Worm (Caenorhabditis elegans) whole organism, L4 larva: ENCODE results near the gene F35A5.8.

Experiments used
- F10B5.3 ChIP-seq: sonication (generic microtip); optimal IDR thresholded peaks from 2 replicates; lab custom pipeline; 2016; ENCODE audit warnings: mild to moderate bottlenecking, missing genetic modification characterization, missing compliant biosample characterization
- F26F4.8 ChIP-seq: fragments of 200-800 bp; sonication (Bioruptor generic); conservative IDR thresholded peaks from 2 replicates; pipeline ENCODE4 v1.3.6; 2022; ENCODE audit warnings: missing genetic modification characterization, missing compliant biosample characterization
- T20F7.1 ChIP-seq: fragments of 200-800 bp; sonication (Bioruptor generic); optimal IDR thresholded peaks from 2 replicates; lab custom pipeline; 2018; ENCODE audit warnings: mild to moderate bottlenecking, missing genetic modification characterization, missing compliant biosample characterization
- T26A8.4 ChIP-seq: fragments of 200-800 bp; sonication (Bioruptor generic); IDR thresholded peaks from 2 replicates; pipeline ENCODE4 v1.3.6; 2022; ENCODE audit warnings: missing genetic modification characterization, missing compliant biosample characterization
- Y48G9A.11 ChIP-seq: fragments of 200-800 bp; sonication (Bioruptor generic); IDR thresholded peaks from 2 replicates; pipeline ENCODE4 v1.3.6; 2022; ENCODE audit warnings: missing genetic modification reagents, missing genetic modification characterization, missing compliant biosample characterization
- aha-1 ChIP-seq: fragments of 150-350 bp; peaks from one replicate; lab custom pipeline; 2014; ENCODE audit warnings: missing biosample characterization, missing genetic modification characterization
- arid-1 ChIP-seq: fragments of 200-800 bp; sonication (Bioruptor generic); conservative IDR thresholded peaks from 2 replicates; pipeline ENCODE4 v1.3.6; 2022; ENCODE audit warnings: missing genetic modification reagents, missing genetic modification characterization, missing compliant biosample characterization
- ceh-28 ChIP-seq: fragments of 150-350 bp; optimal IDR thresholded peaks from 2 replicates; lab custom pipeline; 2014; ENCODE audit warnings: missing biosample characterization, missing genetic modification reagents, missing genetic modification characterization
- ceh-82 ChIP-seq: sonication (generic microtip); optimal IDR thresholded peaks from 2 replicates; lab custom pipeline; 2017; ENCODE audit warnings: missing biosample characterization, missing genetic modification characterization
- cey-2 ChIP-seq: sonication (generic microtip); optimal IDR thresholded peaks from 3 replicates; lab custom pipeline; 2017; ENCODE audit warnings: missing genetic modification characterization, mild to moderate bottlenecking, missing compliant biosample characterization, antibody characterized with exemption, borderline replicate concordance; ENCODE audit not compliant: insufficient read depth
- ctbp-1 ChIP-seq: fragments of 200-800 bp; sonication (Bioruptor generic); IDR thresholded peaks from 2 replicates; pipeline ENCODE4 v1.3.6; 2022; ENCODE audit warnings: missing genetic modification reagents, missing genetic modification characterization, missing compliant biosample characterization
- daf-16 ChIP-seq, 3 experiments: sonication (generic microtip); optimal IDR thresholded peaks; 2 replicates each; lab custom pipeline; 2016 to 2017; ENCODE audit warnings: missing genetic modification characterization in 3 of 3, missing genetic modification reagents in 3 of 3, mild to moderate bottlenecking in 2 of 3, missing compliant biosample characterization in 2 of 3, missing biosample characterization in 1 of 3, moderate library complexity in 1 of 3
- daf-19 ChIP-seq: fragments of 200-800 bp; sonication (Bioruptor generic); conservative IDR thresholded peaks from 2 replicates; pipeline ENCODE4 v1.3.6; 2022; ENCODE audit warnings: missing genetic modification characterization, missing compliant biosample characterization
- dmd-6 ChIP-seq: fragments of 200-800 bp; sonication (Bioruptor generic); IDR thresholded peaks from 2 replicates; pipeline ENCODE4 v1.3.6; 2022; ENCODE audit warnings: missing genetic modification reagents, missing genetic modification characterization, missing compliant biosample characterization
- dmd-9 ChIP-seq: fragments of 200-800 bp; sonication (Bioruptor generic); IDR thresholded peaks from 2 replicates; pipeline ENCODE4 v1.3.6; 2022; ENCODE audit warnings: missing genetic modification reagents, missing genetic modification characterization, missing compliant biosample characterization
- dpl-1 ChIP-seq: fragments of 150-350 bp; optimal IDR thresholded peaks from 2 replicates; lab custom pipeline; 2014; ENCODE audit warnings: missing biosample characterization, missing genetic modification reagents, missing genetic modification characterization
- duxl-1 ChIP-seq: sonication (generic microtip); optimal IDR thresholded peaks from 2 replicates; lab custom pipeline; 2016; ENCODE audit warnings: mild to moderate bottlenecking, missing genetic modification characterization, moderate library complexity, missing compliant biosample characterization; ENCODE audit not compliant: poor library complexity
- dve-1 ChIP-seq: sonication (generic microtip); optimal IDR thresholded peaks from 2 replicates; lab custom pipeline; 2017; ENCODE audit warnings: antibody characterized with exemption, mild to moderate bottlenecking, missing genetic modification characterization, missing compliant biosample characterization; ENCODE audit not compliant: insufficient read depth
- egl-27 ChIP-seq: sonication (generic microtip); optimal IDR thresholded peaks from 3 replicates; lab custom pipeline; 2017; ENCODE audit warnings: missing biosample characterization, missing genetic modification reagents, missing genetic modification characterization
- egl-43 ChIP-seq: fragments of 200-800 bp; sonication (Bioruptor generic); IDR thresholded peaks from 2 replicates; pipeline ENCODE4 v1.3.6; 2022; ENCODE audit warnings: missing genetic modification reagents, missing genetic modification characterization, missing compliant biosample characterization
- fkh-10 ChIP-seq: fragments of 150-350 bp; optimal IDR thresholded peaks from 2 replicates; lab custom pipeline; 2014; ENCODE audit warnings: missing biosample characterization, missing genetic modification reagents, missing genetic modification characterization
- gei-8 ChIP-seq: fragments of 200-800 bp; sonication (Bioruptor generic); optimal IDR thresholded peaks from 2 replicates; lab custom pipeline; 2018; ENCODE audit warnings: mild to moderate bottlenecking, missing genetic modification characterization, missing compliant biosample characterization
- hif-1 ChIP-seq, 2 experiments: sonication (generic microtip); optimal IDR thresholded peaks; 2 replicates each; lab custom pipeline; 2016 to 2017; ENCODE audit warnings: missing compliant biosample characterization in 2 of 2, missing genetic modification characterization in 2 of 2, missing genetic modification reagents in 2 of 2, missing genotype in 2 of 2, mild to moderate bottlenecking in 1 of 2
- hlh-11 ChIP-seq: fragments of 200-800 bp; sonication (Bioruptor generic); optimal IDR thresholded peaks from 2 replicates; lab custom pipeline; 2018; ENCODE audit warnings: mild to moderate bottlenecking, missing genetic modification characterization, missing compliant biosample characterization
- hlh-30 ChIP-seq: sonication (generic microtip); optimal IDR thresholded peaks from 2 replicates; lab custom pipeline; 2017; ENCODE audit warnings: antibody characterized with exemption, mild to moderate bottlenecking, missing genetic modification characterization, missing compliant biosample characterization; ENCODE audit not compliant: insufficient read depth
- hmg-1.1 ChIP-seq: fragments of 200-800 bp; sonication (Bioruptor generic); IDR thresholded peaks from 2 replicates; pipeline ENCODE4 v1.3.6; 2022; ENCODE audit warnings: missing genetic modification reagents, missing genetic modification characterization, missing compliant biosample characterization
- lin-1 ChIP-seq: fragments of 200-800 bp; sonication (Bioruptor generic); IDR thresholded peaks from 2 replicates; pipeline ENCODE4 v1.3.6; 2022; ENCODE audit warnings: missing genetic modification reagents, missing genetic modification characterization, missing compliant biosample characterization
- lin-13 ChIP-seq: fragments of 150-350 bp; optimal IDR thresholded peaks from 2 replicates; lab custom pipeline; 2014; ENCODE audit warnings: missing biosample characterization, missing genetic modification reagents, missing genetic modification characterization
- lin-38 ChIP-seq: fragments of 200-800 bp; sonication (Bioruptor generic); IDR thresholded peaks from 2 replicates; pipeline ENCODE4 v1.3.6; 2022; ENCODE audit warnings: missing genetic modification reagents, missing genetic modification characterization, missing compliant biosample characterization
- lin-39 ChIP-seq: fragments of 150-350 bp; optimal IDR thresholded peaks from 2 replicates; lab custom pipeline; 2014; ENCODE audit warnings: missing biosample characterization, missing genetic modification reagents, missing genetic modification characterization
- lsy-2 ChIP-seq, 2 experiments: fragments of 150-350 bp in 1 of 2; sonication (generic microtip) in 1 of 2; optimal IDR thresholded peaks; 2 replicates each; lab custom pipeline; 2014 to 2017; ENCODE audit warnings: missing biosample characterization in 2 of 2, missing genetic modification characterization in 2 of 2
- mdl-1 ChIP-seq, 2 experiments: fragments of 150-350 bp in 1 of 2; sonication (generic microtip) in 1 of 2; optimal IDR thresholded peaks; 2 replicates each; lab custom pipeline; 2014 to 2017; ENCODE audit warnings: missing biosample characterization in 2 of 2, missing genetic modification characterization in 2 of 2
- mep-1 ChIP-seq: fragments of 150-350 bp; sonication (generic microtip); optimal IDR thresholded peaks from 3 replicates; lab custom pipeline; 2014; ENCODE audit warnings: missing biosample characterization, missing genetic modification characterization
- mxl-3 ChIP-seq: fragments of 200-800 bp; sonication (Bioruptor generic); optimal IDR thresholded peaks from 2 replicates; lab custom pipeline; 2018; ENCODE audit warnings: mild to moderate bottlenecking, missing genetic modification characterization, missing compliant biosample characterization
- nhr-11 ChIP-seq: fragments of 150-350 bp; optimal IDR thresholded peaks from 2 replicates; lab custom pipeline; 2014; ENCODE audit warnings: missing biosample characterization, missing genetic modification characterization
- nhr-111 ChIP-seq: fragments of 200-800 bp; sonication (Bioruptor generic); optimal IDR thresholded peaks from 2 replicates; lab custom pipeline; 2018; ENCODE audit warnings: mild to moderate bottlenecking, missing genetic modification characterization, missing compliant biosample characterization
- nhr-28 ChIP-seq: fragments of 150-350 bp; optimal IDR thresholded peaks from 2 replicates; lab custom pipeline; 2014; ENCODE audit warnings: missing biosample characterization, missing genetic modification characterization
- nhr-42 ChIP-seq: fragments of 200-800 bp; sonication (Bioruptor generic); IDR thresholded peaks from 2 replicates; pipeline ENCODE4 v1.3.6; 2022; ENCODE audit warnings: missing genetic modification characterization, missing compliant biosample characterization
- nhr-48 ChIP-seq: sonication (generic microtip); optimal IDR thresholded peaks from 2 replicates; lab custom pipeline; 2016; ENCODE audit warnings: mild to moderate bottlenecking, missing genetic modification characterization, missing compliant biosample characterization
- nhr-6 ChIP-seq: fragments of 150-350 bp; optimal IDR thresholded peaks from 2 replicates; lab custom pipeline; 2014; ENCODE audit warnings: missing biosample characterization, missing genetic modification characterization
- nhr-76 ChIP-seq: fragments of 150-350 bp; optimal IDR thresholded peaks from 2 replicates; lab custom pipeline; 2014; ENCODE audit warnings: missing biosample characterization, missing genetic modification characterization
- nhr-77 ChIP-seq: fragments of 150-350 bp; optimal IDR thresholded peaks from 2 replicates; lab custom pipeline; 2014; ENCODE audit warnings: missing biosample characterization, missing genetic modification characterization
- pha-4 ChIP-seq, 2 experiments: fragments of 150-350 bp in 1 of 2; fragments of 200-800 bp in 1 of 2; sonication (Bioruptor generic) in 1 of 2; IDR thresholded peaks in 1 of 2; optimal IDR thresholded peaks in 1 of 2; 2 replicates each; pipeline versions ENCODE4 v1.3.6 to Lab custom; 2014 to 2022; ENCODE audit warnings: missing genetic modification characterization in 2 of 2, missing genetic modification reagents in 2 of 2, missing biosample characterization in 1 of 2, missing compliant biosample characterization in 1 of 2
- php-3 ChIP-seq: fragments of 200-800 bp; sonication (Bioruptor generic); IDR thresholded peaks from 2 replicates; pipeline ENCODE4 v1.3.6; 2022; ENCODE audit warnings: missing genetic modification reagents, missing genetic modification characterization, missing compliant biosample characterization
- rbr-2 ChIP-seq: sonication (generic microtip); optimal IDR thresholded peaks from 2 replicates; lab custom pipeline; 2016; ENCODE audit warnings: missing genotype, missing genetic modification characterization, missing compliant biosample characterization
- set-16 ChIP-seq: fragments of 200-800 bp; sonication (Bioruptor generic); IDR thresholded peaks from 2 replicates; pipeline ENCODE4 v1.3.6; 2022; ENCODE audit warnings: missing genetic modification reagents, missing genetic modification characterization, missing compliant biosample characterization
- spr-1 ChIP-seq: sonication (generic microtip); optimal IDR thresholded peaks from 2 replicates; lab custom pipeline; 2016; ENCODE audit warnings: mild to moderate bottlenecking, missing genetic modification characterization, missing compliant biosample characterization
- unc-62 ChIP-seq, 3 experiments: fragments of 150-350 bp in 1 of 3; sonication (generic microtip); optimal IDR thresholded peaks in 2 of 3; peaks in 1 of 3; 1 replicate in 1 of 3; 2 replicates in 2 of 3; lab custom pipeline; 2014 to 2017; ENCODE audit warnings: missing biosample characterization in 3 of 3, missing genetic modification characterization in 3 of 3, missing genetic modification reagents in 3 of 3, missing genotype in 1 of 3
- ztf-7 ChIP-seq: fragments of 150-350 bp; optimal IDR thresholded peaks from 2 replicates; lab custom pipeline; 2014; ENCODE audit warnings: missing biosample characterization, missing genetic modification characterization

Gene F35A5.8

DNA sequence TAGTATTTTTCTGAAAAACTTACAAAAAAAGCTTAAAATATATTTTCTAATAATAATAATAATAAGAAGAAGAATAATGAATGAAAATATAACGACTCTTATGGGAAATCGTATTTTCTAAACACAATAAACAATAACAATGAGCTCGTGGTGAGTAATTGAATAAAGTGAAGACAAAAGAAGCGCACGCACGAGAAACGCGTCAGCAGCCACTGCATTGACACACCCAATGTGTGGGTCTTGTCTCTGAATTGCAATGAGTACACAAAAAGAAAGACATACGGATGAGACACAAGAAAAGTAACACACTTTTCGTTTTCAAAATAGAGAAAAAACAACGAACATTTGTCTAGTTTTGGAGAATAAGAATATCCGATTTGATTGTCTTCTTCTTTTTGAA, at the start of gene F35A5.8:
TSS of gene F35A5.8 (minus strand) at position 151 of the 400 bp plus-strand sequence.
- TF ChIP-seq nhr-6 (tag; lab: Kevin White, UChicago) (peak; percentile 4), lsy-2 (tag; optimal IDR thresholded peaks at IDR 0.05; lab: Kevin White, UChicago) (peak in 1 of 2 experiments; percentile 28), pha-4 (GFP tag; IDR thresholded peaks at IDR 0.05; lab: Robert Waterston, UW) (no peak), pha-4 (tag; optimal IDR thresholded peaks at IDR 0.05; lab: Kevin White, UChicago) (peak; percentile 89), ctbp-1 (GFP tag; lab: Robert Waterston, UW) (peak; percentile 79), hlh-11 (tag; lab: Kevin White, UChicago) (peak; percentile 74), egl-43 (no peak), F26F4.8 (GFP tag; lab: Robert Waterston, UW) (no peak), nhr-11 (tag; lab: Kevin White, UChicago) (peak; percentile 36), aha-1 (tag; lab: Kevin White, UChicago) (peak; percentile 96), T26A8.4 (GFP tag; lab: Robert Waterston, UW) (peak; percentile 71), lin-38 (GFP tag; lab: Robert Waterston, UW) (no peak), nhr-48 (tag; lab: Kevin White, UChicago) (peak; percentile 34), mxl-3 (peak; percentile 25), ceh-82 (tag; lab: Kevin White, UChicago) (no peak), ceh-28 (tag; lab: Kevin White, UChicago) (no peak), nhr-111 (GFP tag; lab: Kevin White, UChicago) (no peak), Y48G9A.11 (GFP tag; lab: Robert Waterston, UW) (no peak), mep-1 (peak; percentile 86), T20F7.1 (no peak), lin-39 (tag; lab: Kevin White, UChicago) (no peak), dve-1 (peak; percentile 86), hlh-30 (tag; lab: Kevin White, UChicago) (peak; percentile 63), hif-1 (tag; optimal IDR thresholded peaks at IDR 0.05; lab: Kevin White, UChicago) (peak in 1 of 2 experiments; percentile 19), dmd-6 (GFP tag; lab: Robert Waterston, UW) (peak; percentile 48), lin-13 (GFP tag; lab: Kevin White, UChicago) (peak; percentile 72), daf-19 (GFP tag; lab: Robert Waterston, UW) (no peak), spr-1 (peak; percentile 16), duxl-1 (peak; percentile 61), nhr-77 (tag; lab: Kevin White, UChicago) (peak; percentile 25), lin-1 (GFP tag; lab: Robert Waterston, UW) (no peak), ztf-7 (tag; lab: Kevin White, UChicago) (peak; percentile 75), dmd-9 (GFP tag; lab: Robert Waterston, UW) (0 out of 2 replicates have a peak, but pooled peaks have one; percentile 45), nhr-28 (tag; lab: Kevin White, UChicago) (peak; percentile 58), egl-27 (tag; lab: Kevin White, UChicago) (no peak), set-16 (GFP tag; lab: Robert Waterston, UW) (no peak), fkh-10 (GFP tag; lab: Kevin White, UChicago) (no peak), gei-8 (GFP tag; lab: Kevin White, UChicago) (no peak), rbr-2 (tag; lab: Kevin White, UChicago) (peak; percentile 76), arid-1 (GFP tag; lab: Robert Waterston, UW) (0 out of 2 replicates have a peak, but pooled peaks have one; percentile 24), nhr-76 (tag; lab: Kevin White, UChicago) (no peak), php-3 (GFP tag; lab: Robert Waterston, UW) (no peak), dpl-1 (GFP tag; lab: Kevin White, UChicago) (peak; percentile 69), daf-16 (GFP tag; optimal IDR thresholded peaks at IDR 0.05; lab: Kevin White, UChicago) (peak in 1 of 2 experiments; percentile 80), daf-16 (tag; optimal IDR thresholded peaks at IDR 0.05; lab: Kevin White, UChicago) (peak; percentile 63), hmg-1.1 (GFP tag; lab: Robert Waterston, UW) (peak; percentile 65), nhr-42 (peak; percentile 32; the same call in 1 of the 2 replicates), mdl-1 (tag; optimal IDR thresholded peaks at IDR 0.05; lab: Kevin White, UChicago) (peak in 1 of 2 experiments; percentile 48), unc-62 (GFP tag; optimal IDR thresholded peaks at IDR 0.05 in 1 of 2; lab: Kevin White, UChicago) (peak in 1 of 2 experiments; percentile 95), unc-62 (tag; optimal IDR thresholded peaks at IDR 0.05; lab: Kevin White, UChicago) (no peak), F10B5.3 (tag; lab: Kevin White, UChicago) (peak; percentile 61), cey-2 (tag; lab: Kevin White, UChicago) (no peak)
